Worm (Caenorhabditis elegans): Measurements from ENCODE around the gene K09C6.10.
"Not testable (repeated sequence)": the region's sequence is repeated elsewhere in the genome, so short reads cannot be mapped to it uniquely, and the experiment has no call there.

Gene K09C6.10

ce11 chrV:838984-839471 lies at the start of gene K09C6.10, which contains the start of gene K09C6.7:
TSS of gene K09C6.10 (plus strand) at chrV:839421.
TSS of gene K09C6.7 (minus strand) at chrV:839084.
- TF ChIP-seq cog-1 (tag; optimal IDR thresholded peaks at IDR 0.05); flt-1 (GFP tag; IDR thresholded peaks at IDR 0.05); med-1 (GFP tag; optimal IDR thresholded peaks at IDR 0.05; ENCODE audit: insufficient read depth): not testable (repeated sequence)

- TF ChIP-seq klf-2 (GFP tag; conservative IDR thresholded peaks at IDR 0.05) = no peak
- no peak for TF ChIP-seq ref-1 (GFP tag; conservative IDR thresholded peaks at IDR 0.05)
Observed at ce11 chrV:794092-794491, 45.1 kb upstream of the K09C6.10 start.

- no peak for TF ChIP-seq ztf-29 (GFP tag; IDR thresholded peaks at IDR 0.05)
- TF ChIP-seq klf-2 (GFP tag; conservative IDR thresholded peaks at IDR 0.05) = no peak
Observed at ce11 chrV:797241-797640, 42.0 kb upstream of the K09C6.10 start.

- no peak for TF ChIP-seq T22C8.4 (GFP tag; IDR thresholded peaks at IDR 0.05)
- no peak for TF ChIP-seq cog-1 (tag; optimal IDR thresholded peaks at IDR 0.05)
- TF ChIP-seq tab-1 (GFP tag; IDR thresholded peaks at IDR 0.05) = no peak
- no peak for TF ChIP-seq ref-1 (GFP tag; conservative IDR thresholded peaks at IDR 0.05)
Observed at ce11 chrV:800271-800670, 39.0 kb upstream of the K09C6.10 start.

ce11 chrV:801555-802060 lies 37.6 kb upstream of the K09C6.10 start:
- no peak for TF ChIP-seq flt-1 (GFP tag; IDR thresholded peaks at IDR 0.05)
- TF ChIP-seq ref-1 (GFP tag; conservative IDR thresholded peaks at IDR 0.05) = no peak
- TF ChIP-seq T22C8.4 (GFP tag; IDR thresholded peaks at IDR 0.05) = no peak
- no peak for TF ChIP-seq klf-2 (GFP tag; conservative IDR thresholded peaks at IDR 0.05)
- no peak for TF ChIP-seq ztf-23 (GFP tag; IDR thresholded peaks at IDR 0.05)
- TF ChIP-seq cog-1 (tag; optimal IDR thresholded peaks at IDR 0.05) = no peak
- TF ChIP-seq med-1 (GFP tag; optimal IDR thresholded peaks at IDR 0.05; ENCODE audit: insufficient read depth) = no peak
- no peak for TF ChIP-seq tab-1 (GFP tag; IDR thresholded peaks at IDR 0.05)
- TF ChIP-seq ztf-29 (GFP tag; IDR thresholded peaks at IDR 0.05) = no peak

ce11 chrV:802726-803125 lies 36.5 kb upstream of the K09C6.10 start:
- TF ChIP-seq ref-1 (GFP tag; conservative IDR thresholded peaks at IDR 0.05) = no peak
- no peak for TF ChIP-seq ztf-23 (GFP tag; IDR thresholded peaks at IDR 0.05)
- TF ChIP-seq klf-2 (GFP tag; conservative IDR thresholded peaks at IDR 0.05) = no peak
- no peak for TF ChIP-seq flt-1 (GFP tag; IDR thresholded peaks at IDR 0.05)
- no peak for TF ChIP-seq T22C8.4 (GFP tag; IDR thresholded peaks at IDR 0.05)
- no peak for TF ChIP-seq med-1 (GFP tag; optimal IDR thresholded peaks at IDR 0.05; ENCODE audit: insufficient read depth)
- TF ChIP-seq ztf-29 (GFP tag; IDR thresholded peaks at IDR 0.05) = no peak
- no peak for TF ChIP-seq tab-1 (GFP tag; IDR thresholded peaks at IDR 0.05)
- TF ChIP-seq cog-1 (tag; optimal IDR thresholded peaks at IDR 0.05) = no peak

ce11 chrV:803472-803871 lies 35.7 kb upstream of the K09C6.10 start:
- TF ChIP-seq med-1 (GFP tag; optimal IDR thresholded peaks at IDR 0.05; ENCODE audit: insufficient read depth) (no peak), ref-1 (GFP tag; conservative IDR thresholded peaks at IDR 0.05) (no peak), flt-1 (GFP tag; IDR thresholded peaks at IDR 0.05) (no peak), T22C8.4 (GFP tag; IDR thresholded peaks at IDR 0.05) (no peak), ztf-23 (GFP tag; IDR thresholded peaks at IDR 0.05) (no peak), ztf-29 (GFP tag; IDR thresholded peaks at IDR 0.05) (no peak), cog-1 (tag; optimal IDR thresholded peaks at IDR 0.05) (no peak), klf-2 (GFP tag; conservative IDR thresholded peaks at IDR 0.05) (no peak)

ce11 chrV:804485-804884 lies 34.7 kb upstream of the K09C6.10 start, which contains the start of gene nhr-270:
TSS of gene nhr-270 (minus strand) at chrV:804741.
- TF ChIP-seq med-1 (GFP tag; optimal IDR thresholded peaks at IDR 0.05; ENCODE audit: insufficient read depth) (no peak), T22C8.4 (GFP tag; IDR thresholded peaks at IDR 0.05) (no peak), ztf-29 (GFP tag; IDR thresholded peaks at IDR 0.05) (no peak), ref-1 (GFP tag; conservative IDR thresholded peaks at IDR 0.05) (no peak), flt-1 (GFP tag; IDR thresholded peaks at IDR 0.05) (no peak), cog-1 (tag; optimal IDR thresholded peaks at IDR 0.05) (no peak), ztf-23 (GFP tag; IDR thresholded peaks at IDR 0.05) (no peak), tab-1 (GFP tag; IDR thresholded peaks at IDR 0.05) (no peak), klf-2 (GFP tag; conservative IDR thresholded peaks at IDR 0.05) (no peak)

- no peak for TF ChIP-seq med-1 (GFP tag; optimal IDR thresholded peaks at IDR 0.05; ENCODE audit: insufficient read depth)
- no peak for TF ChIP-seq flt-1 (GFP tag; IDR thresholded peaks at IDR 0.05)
- TF ChIP-seq ref-1 (GFP tag; conservative IDR thresholded peaks at IDR 0.05) = no peak
- TF ChIP-seq T22C8.4 (GFP tag; IDR thresholded peaks at IDR 0.05) = no peak
- TF ChIP-seq ztf-29 (GFP tag; IDR thresholded peaks at IDR 0.05) = no peak
- TF ChIP-seq klf-2 (GFP tag; conservative IDR thresholded peaks at IDR 0.05) = no peak
- no peak for TF ChIP-seq cog-1 (tag; optimal IDR thresholded peaks at IDR 0.05)
- no peak for TF ChIP-seq ztf-23 (GFP tag; IDR thresholded peaks at IDR 0.05)
- TF ChIP-seq tab-1 (GFP tag; IDR thresholded peaks at IDR 0.05) = no peak
Observed at ce11 chrV:808260-808659, 31.0 kb upstream of the K09C6.10 start.

ce11 chrV:810281-810862 lies 28.8 kb upstream of the K09C6.10 start, which contains the start of gene R13D11.4:
TSS of gene R13D11.4 (plus strand) at chrV:810812.
- TF ChIP-seq tab-1 (GFP tag; IDR thresholded peaks at IDR 0.05) = no peak
- TF ChIP-seq cog-1 (tag; optimal IDR thresholded peaks at IDR 0.05) = no peak
- TF ChIP-seq flt-1 (GFP tag; IDR thresholded peaks at IDR 0.05) = no peak
- TF ChIP-seq ztf-29 (GFP tag; IDR thresholded peaks at IDR 0.05) = no peak
- no peak for TF ChIP-seq T22C8.4 (GFP tag; IDR thresholded peaks at IDR 0.05)
- no peak for TF ChIP-seq klf-2 (GFP tag; conservative IDR thresholded peaks at IDR 0.05)
- TF ChIP-seq ref-1 (GFP tag; conservative IDR thresholded peaks at IDR 0.05) = no peak
